Fruit fly (Drosophila melanogaster) whole organism, wandering third instar larva: ENCODE results near the gene rho.

Experiments used
- CG32264 ChIP-seq: fragments of 200-800 bp; sonication (Bioruptor generic); optimal IDR thresholded peaks from 2 replicates; lab custom pipeline; 2016; ENCODE audit warnings: missing biosample characterization, missing genetic modification characterization
- CG9705 ChIP-seq: fragments of 200-800 bp; sonication (Bioruptor generic); optimal IDR thresholded peaks from 2 replicates; lab custom pipeline; 2018; ENCODE audit warnings: missing biosample characterization, mild to moderate bottlenecking, missing genetic modification characterization
- CrebA ChIP-seq: fragments of 200-800 bp; sonication (Bioruptor generic); optimal IDR thresholded peaks from 2 replicates; lab custom pipeline; 2016; ENCODE audit warnings: missing biosample characterization, mild to moderate bottlenecking, missing genetic modification characterization, borderline replicate concordance
- Dfd ChIP-seq: fragments of >200 bp; optimal IDR thresholded peaks from 2 replicates; lab custom pipeline; 2017; ENCODE audit warnings: missing biosample characterization, missing genetic modification characterization
- GATAd ChIP-seq: sonication (Bioruptor generic); optimal IDR thresholded peaks from 2 replicates; lab custom pipeline; 2016; ENCODE audit warnings: missing biosample characterization, missing genetic modification characterization
- HLH106 ChIP-seq: fragments of 200-800 bp; optimal IDR thresholded peaks from 3 replicates; lab custom pipeline; 2019; ENCODE audit warnings: missing biosample characterization, mild to moderate bottlenecking, missing genetic modification characterization, moderate library complexity
- Hnf4 ChIP-seq: fragments of 200-800 bp; sonication (Bioruptor generic); optimal IDR thresholded peaks from 2 replicates; lab custom pipeline; 2016; ENCODE audit warnings: missing biosample characterization, mild to moderate bottlenecking, missing genetic modification characterization
- Hr78 ChIP-seq: fragments of >200 bp; optimal IDR thresholded peaks from 2 replicates; lab custom pipeline; 2017; ENCODE audit warnings: missing biosample characterization, missing genetic modification characterization
- Hr83 ChIP-seq: fragments of 200-300 bp; sonication (Bioruptor generic); optimal IDR thresholded peaks from 2 replicates; lab custom pipeline; 2016; ENCODE audit warnings: missing biosample characterization, mild to moderate bottlenecking, missing genetic modification characterization, moderate library complexity; ENCODE audit not compliant: poor library complexity, severe bottlenecking
- Jra ChIP-seq: sonication (Bioruptor generic); optimal IDR thresholded peaks from 2 replicates; lab custom pipeline; 2016; ENCODE audit warnings: missing biosample characterization, missing genetic modification characterization
- Mio ChIP-seq: sonication (Bioruptor generic); optimal IDR thresholded peaks from 2 replicates; lab custom pipeline; 2016; ENCODE audit warnings: missing biosample characterization, missing genetic modification characterization
- Myc ChIP-seq: fragments of >200 bp; optimal IDR thresholded peaks from 2 replicates; lab custom pipeline; 2017
- OdsH ChIP-seq: fragments of 200-800 bp; sonication (Bioruptor generic); optimal IDR thresholded peaks from 2 replicates; lab custom pipeline; 2016; ENCODE audit warnings: missing biosample characterization, mild to moderate bottlenecking, missing genetic modification characterization
- Rel ChIP-seq, 2 experiments: fragments of 200-800 bp; sonication (Bioruptor generic) in 1 of 2; optimal IDR thresholded peaks; 2 replicates in 1 of 2; 3 replicates in 1 of 2; lab custom pipeline; 2016 to 2019; ENCODE audit warnings: mild to moderate bottlenecking in 2 of 2, missing biosample characterization in 2 of 2, missing genetic modification characterization in 2 of 2, moderate library complexity in 1 of 2
- Sp1 ChIP-seq: fragments of 200-800 bp; sonication (Bioruptor generic); optimal IDR thresholded peaks from 3 replicates; lab custom pipeline; 2019; ENCODE audit warnings: missing biosample characterization, mild to moderate bottlenecking, missing genetic modification characterization, moderate library complexity
- Vsx2 ChIP-seq: fragments of 200-300, 225-300 bp; sonication (Bioruptor generic); optimal IDR thresholded peaks from 2 replicates; lab custom pipeline; 2018; ENCODE audit warnings: missing biosample characterization, missing genetic modification characterization; ENCODE audit not compliant: partially characterized antibody
- br ChIP-seq: fragments of 200-800 bp; sonication (Bioruptor generic); optimal IDR thresholded peaks from 2 replicates; lab custom pipeline; 2016; ENCODE audit warnings: missing biosample characterization, missing genetic modification characterization
- brk ChIP-seq: fragments of 200-800 bp; sonication (Bioruptor generic); optimal IDR thresholded peaks from 2 replicates; lab custom pipeline; 2016; ENCODE audit warnings: missing biosample characterization, mild to moderate bottlenecking, missing genetic modification characterization
- dmrt93B ChIP-seq: fragments of 200-800 bp; sonication (Bioruptor generic); optimal IDR thresholded peaks from 2 replicates; lab custom pipeline; 2018; ENCODE audit warnings: missing biosample characterization, mild to moderate bottlenecking, missing genetic modification characterization
- ey ChIP-seq: fragments of 200-800 bp; sonication (Bioruptor generic); optimal IDR thresholded peaks from 2 replicates; lab custom pipeline; 2016; ENCODE audit warnings: missing biosample characterization, missing genetic modification characterization
- foxo ChIP-seq, 2 experiments: fragments of 200-800 bp; sonication (Bioruptor generic); optimal IDR thresholded peaks; 2 replicates in 1 of 2; 3 replicates in 1 of 2; lab custom pipeline; 2016 to 2017; ENCODE audit warnings: missing biosample characterization in 2 of 2, missing genetic modification characterization in 2 of 2
- fru ChIP-seq: fragments of 200-800 bp; sonication (Bioruptor generic); optimal IDR thresholded peaks from 3 replicates; lab custom pipeline; 2016; ENCODE audit warnings: missing biosample characterization, mild to moderate bottlenecking, missing genetic modification characterization
- h ChIP-seq: fragments of 200-800 bp; sonication (Bioruptor generic); optimal IDR thresholded peaks from 3 replicates; lab custom pipeline; 2016; ENCODE audit warnings: missing biosample characterization, mild to moderate bottlenecking, missing genetic modification characterization
- pan ChIP-seq: fragments of >200 bp; optimal IDR thresholded peaks from 2 replicates; lab custom pipeline; 2017
- psq ChIP-seq: fragments of 200-800 bp; sonication (Bioruptor generic); optimal IDR thresholded peaks from 3 replicates; lab custom pipeline; 2017; ENCODE audit warnings: missing biosample characterization, mild to moderate bottlenecking, missing genetic modification characterization, moderate library complexity
- rgr ChIP-seq: fragments of 200-800 bp; sonication (Bioruptor generic); optimal IDR thresholded peaks from 3 replicates; lab custom pipeline; 2016; ENCODE audit warnings: missing biosample characterization, mild to moderate bottlenecking, missing genetic modification characterization
- sv ChIP-seq: fragments of 200-800 bp; sonication (Bioruptor generic); optimal IDR thresholded peaks from 3 replicates; lab custom pipeline; 2016; ENCODE audit warnings: missing biosample characterization, missing genetic modification characterization
- tai ChIP-seq: sonication (Bioruptor generic); optimal IDR thresholded peaks from 2 replicates; lab custom pipeline; 2016; ENCODE audit warnings: missing biosample characterization, missing genetic modification characterization
- woc ChIP-seq: sonication (Bioruptor generic); optimal IDR thresholded peaks from 2 replicates; lab custom pipeline; 2016; ENCODE audit warnings: missing biosample characterization, mild to moderate bottlenecking, missing genetic modification characterization

Gene rho

DNA sequence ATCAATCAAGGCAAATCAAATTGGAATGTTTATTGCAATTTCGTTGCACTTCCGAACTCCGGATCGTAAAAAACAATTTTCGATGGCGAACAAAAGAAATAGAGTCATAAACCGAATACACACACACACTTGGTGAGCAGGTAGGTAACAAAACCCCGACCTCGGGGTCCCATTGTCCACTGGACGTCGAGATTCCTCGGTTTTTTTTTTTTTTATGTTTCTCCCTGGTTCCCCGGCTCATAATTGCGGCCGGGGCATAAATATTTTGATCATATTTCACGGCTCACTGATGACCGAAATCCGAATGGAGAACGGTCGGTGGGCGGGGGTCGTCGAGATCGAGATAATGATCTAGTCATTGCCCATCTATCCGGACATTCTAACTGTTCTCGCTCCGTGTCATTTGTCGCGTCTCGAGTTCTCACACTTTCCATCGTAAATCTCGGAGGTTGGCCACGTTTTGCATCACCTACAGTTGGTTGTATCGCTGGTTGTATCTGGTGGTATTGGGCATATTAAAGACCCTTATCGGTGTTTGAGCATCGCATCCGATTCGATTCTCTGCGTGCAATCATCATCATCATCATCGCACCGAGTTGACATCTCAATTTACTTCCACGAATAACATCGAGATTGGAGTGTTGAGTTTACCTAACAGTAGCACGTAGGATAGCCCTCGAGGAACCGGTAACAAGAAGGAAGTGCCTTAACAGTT, 15.7 kb upstream of the rho start:
- TF ChIP-seq Vsx2 (no peak), Hr83 (GFP tag; lab: Kevin White, UChicago) (no peak), HLH106 (no peak), rgr (GFP tag; lab: Kevin White, UChicago) (no peak)

DNA sequence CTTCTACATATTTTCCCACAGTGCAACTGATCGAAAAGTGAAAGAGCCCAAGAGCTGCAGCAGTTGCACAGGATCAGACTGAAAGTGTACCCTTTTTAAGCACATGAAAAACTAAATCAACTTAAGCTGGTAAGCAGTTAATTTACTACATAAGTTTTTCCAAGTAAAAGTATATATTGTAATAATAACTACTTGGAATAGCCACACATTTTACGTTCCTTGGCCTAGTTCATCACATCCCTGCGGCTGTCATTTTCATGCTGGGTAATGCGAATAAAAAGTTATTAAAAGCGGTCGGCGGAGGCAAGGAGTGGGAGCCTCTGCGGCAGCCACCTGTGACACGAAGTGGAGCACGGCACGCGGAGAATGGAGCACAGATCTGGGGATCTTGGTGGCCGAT, 12.7 kb upstream of the rho start:
- TF ChIP-seq fru (GFP tag; lab: Kevin White, UChicago) (peak; percentile 11), Vsx2 (no peak), woc (GFP tag; lab: Kevin White, UChicago) (peak; percentile 10), rgr (GFP tag; lab: Kevin White, UChicago) (peak; percentile 25), Jra (no peak), h (GFP tag; lab: Kevin White, UChicago) (peak; percentile 6), foxo (GFP tag; optimal IDR thresholded peaks at IDR 0.05; lab: Kevin White, UChicago) (peak in 1 of 2 experiments; percentile 11), ey (GFP tag; lab: Kevin White, UChicago) (peak; percentile 7), br (peak; percentile 3)

DNA sequence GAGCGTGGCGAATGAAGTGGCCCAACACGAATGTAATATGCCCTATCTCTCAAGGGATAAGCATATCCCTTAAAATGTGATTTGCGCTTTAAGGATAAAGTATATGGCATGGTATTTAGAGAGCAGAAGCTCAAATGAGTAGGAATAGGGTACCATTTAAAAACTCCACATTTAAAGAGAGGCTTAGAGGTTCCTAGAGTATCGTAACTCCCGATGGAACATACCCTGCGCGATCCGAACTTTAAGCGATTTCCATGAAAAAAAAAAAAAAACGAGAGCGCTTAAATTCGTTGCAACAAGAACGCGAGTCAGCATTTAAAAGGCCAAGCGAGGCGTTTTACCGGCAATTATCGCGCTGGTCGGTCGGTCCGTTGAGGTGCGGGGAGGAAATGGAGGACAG, 6.3 kb upstream of the rho start:
- TF ChIP-seq HLH106 (peak; percentile 40), Hr83 (GFP tag; lab: Kevin White, UChicago) (no peak), foxo (GFP tag; optimal IDR thresholded peaks at IDR 0.05; lab: Kevin White, UChicago) (peak in 1 of 2 experiments; percentile 73), rgr (GFP tag; lab: Kevin White, UChicago) (peak; percentile 43), ey (GFP tag; lab: Kevin White, UChicago) (peak; percentile 60), sv (GFP tag; lab: Kevin White, UChicago) (no peak), br (peak; percentile 28), brk (no peak), dmrt93B (GFP tag; lab: Kevin White, UChicago) (peak; percentile 11), OdsH (GFP tag; lab: Kevin White, UChicago) (peak; percentile 39), h (GFP tag; lab: Kevin White, UChicago) (peak; percentile 61), Hr78 (GFP tag; lab: Kevin White, UChicago) (no peak), Hnf4 (GFP tag; lab: Kevin White, UChicago) (peak; percentile 15), Sp1 (peak; percentile 47), psq (GFP tag; lab: Kevin White, UChicago) (peak; percentile 42), woc (GFP tag; lab: Kevin White, UChicago) (peak; percentile 79), fru (GFP tag; lab: Kevin White, UChicago) (peak; percentile 70)

DNA sequence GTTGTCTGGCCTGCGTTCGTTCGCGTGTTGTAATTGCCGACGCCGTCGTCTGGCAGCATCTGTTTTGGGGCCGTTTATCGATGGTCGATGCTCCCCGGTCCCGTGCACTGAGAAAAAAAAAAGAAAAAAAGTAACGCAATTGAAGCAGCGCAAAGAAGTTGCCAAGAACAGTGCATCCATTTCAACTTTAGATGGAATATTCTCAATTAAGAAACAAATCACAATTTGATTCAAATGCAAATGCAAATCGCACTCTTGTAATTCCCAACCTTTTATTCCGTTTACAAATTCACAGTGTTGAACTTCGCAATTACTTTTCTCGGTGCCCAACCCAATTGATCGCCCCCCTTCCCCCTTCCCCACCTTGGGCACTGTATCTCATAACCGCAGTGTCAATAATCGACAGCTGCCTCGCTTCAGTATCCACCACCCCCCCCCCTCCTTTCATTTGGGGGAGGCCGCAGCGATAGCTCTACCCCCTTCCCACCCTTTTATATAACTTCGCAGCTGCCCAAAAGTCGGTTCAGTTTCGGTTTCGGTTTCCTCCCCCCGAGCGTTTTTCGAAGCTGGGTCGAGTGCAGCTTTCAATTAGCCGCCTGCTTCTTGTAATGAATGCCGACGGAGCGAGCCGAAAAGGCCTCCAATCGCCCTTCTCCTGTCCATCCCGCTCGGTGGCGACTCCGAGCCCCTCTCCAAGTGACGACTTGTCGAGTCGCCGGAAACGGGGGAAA, 5.4 kb upstream of the rho start:
- TF ChIP-seq Jra: no peak
- peak; percentile 41 for TF ChIP-seq OdsH (GFP tag; lab: Kevin White, UChicago)
- TF ChIP-seq Rel (GFP tag; optimal IDR thresholded peaks at IDR 0.05; lab: Kevin White, UChicago): no peak
- TF ChIP-seq Rel (tag; optimal IDR thresholded peaks at IDR 0.05; lab: Kevin White, UChicago): no peak
- TF ChIP-seq foxo (GFP tag; optimal IDR thresholded peaks at IDR 0.05; lab: Kevin White, UChicago): peak in 1 of 2 experiments; percentile 79
- no peak for TF ChIP-seq CG32264 (GFP tag; lab: Kevin White, UChicago)
- peak; percentile 19 for TF ChIP-seq Vsx2
- TF ChIP-seq psq (GFP tag; lab: Kevin White, UChicago): peak; percentile 38
- no peak for TF ChIP-seq Myc (lab: Kevin White, UChicago)
- TF ChIP-seq h (GFP tag; lab: Kevin White, UChicago): peak; percentile 66
- no peak for TF ChIP-seq Hnf4 (GFP tag; lab: Kevin White, UChicago)
- TF ChIP-seq CG9705 (GFP tag; lab: Kevin White, UChicago): peak; percentile 10
- no peak for TF ChIP-seq Hr78 (GFP tag; lab: Kevin White, UChicago)
- TF ChIP-seq Sp1: peak; percentile 42
- no peak for TF ChIP-seq CrebA
- no peak for TF ChIP-seq tai (GFP tag; lab: Kevin White, UChicago)
- peak; percentile 35 for TF ChIP-seq rgr (GFP tag; lab: Kevin White, UChicago)
- peak; percentile 26 for TF ChIP-seq woc (GFP tag; lab: Kevin White, UChicago)
- no peak for TF ChIP-seq GATAd
- peak; percentile 47 for TF ChIP-seq br
- no peak for TF ChIP-seq Mio (GFP tag; lab: Kevin White, UChicago)
- TF ChIP-seq ey (GFP tag; lab: Kevin White, UChicago): peak; percentile 54
- no peak for TF ChIP-seq Dfd (GFP tag; lab: Kevin White, UChicago)
- peak; percentile 85 for TF ChIP-seq fru (GFP tag; lab: Kevin White, UChicago)
- peak; percentile 46 for TF ChIP-seq dmrt93B (GFP tag; lab: Kevin White, UChicago)
- TF ChIP-seq HLH106: peak; percentile 64
- TF ChIP-seq pan (lab: Kevin White, UChicago): no peak
